Worm (Caenorhabditis elegans) whole organism, L2 larva: Measurements from ENCODE around the gene F54F11.1.
A peak's percentile ranks its signal among the peaks of the same experiment; 100 is the strongest.

Source experiments
- R02D3.7 ChIP-seq: fragments of 150-350 bp; optimal IDR thresholded peaks from 2 replicates; lab custom pipeline; 2014; ENCODE audit warnings: missing biosample characterization, missing genetic modification characterization
- aly-2 ChIP-seq: fragments of 150-350 bp; optimal IDR thresholded peaks from 2 replicates; lab custom pipeline; 2014; ENCODE audit warnings: missing biosample characterization, missing genetic modification characterization
- ceh-16 ChIP-seq: fragments of 150-350 bp; optimal IDR thresholded peaks from 2 replicates; lab custom pipeline; 2014; ENCODE audit warnings: missing biosample characterization, missing genetic modification characterization
- egl-27 ChIP-seq: sonication (generic microtip); optimal IDR thresholded peaks from 3 replicates; lab custom pipeline; 2017; ENCODE audit warnings: missing biosample characterization, missing genetic modification reagents, missing genetic modification characterization
- elt-1 ChIP-seq: fragments of 150-350 bp; optimal IDR thresholded peaks from 2 replicates; lab custom pipeline; 2014; ENCODE audit warnings: missing biosample characterization, missing genetic modification characterization
- gmeb-1 ChIP-seq: fragments of 150-350 bp; optimal IDR thresholded peaks from 2 replicates; lab custom pipeline; 2014; ENCODE audit warnings: missing biosample characterization, missing genetic modification characterization
- lin-39 ChIP-seq: fragments of 150-350 bp; optimal IDR thresholded peaks from 2 replicates; lab custom pipeline; 2014; ENCODE audit warnings: missing biosample characterization, missing genetic modification reagents, missing genetic modification characterization
- mdl-1 ChIP-seq, 2 experiments: fragments of 150-350 bp in 1 of 2; sonication (generic microtip) in 1 of 2; optimal IDR thresholded peaks; 2 replicates each; lab custom pipeline; 2017; ENCODE audit warnings: missing biosample characterization in 2 of 2, missing genetic modification characterization in 2 of 2
- nhr-23 ChIP-seq: fragments of 150-350 bp; optimal IDR thresholded peaks from 2 replicates; lab custom pipeline; 2014; ENCODE audit warnings: missing biosample characterization, missing genetic modification reagents, missing genetic modification characterization
- nhr-237 ChIP-seq: fragments of 150-350 bp; optimal IDR thresholded peaks from 2 replicates; lab custom pipeline; 2014; ENCODE audit warnings: missing biosample characterization, missing genetic modification characterization
- sma-3 ChIP-seq: sonication (generic microtip); optimal IDR thresholded peaks from 2 replicates; lab custom pipeline; 2016; ENCODE audit warnings: missing genetic modification reagents, missing genetic modification characterization, missing compliant biosample characterization
- unc-39 ChIP-seq: fragments of 150-350 bp; optimal IDR thresholded peaks from 2 replicates; lab custom pipeline; 2014; ENCODE audit warnings: missing biosample characterization, missing genetic modification characterization
- unc-62 ChIP-seq: fragments of 150-350 bp; optimal IDR thresholded peaks from 2 replicates; lab custom pipeline; 2014; ENCODE audit warnings: missing biosample characterization, missing genetic modification reagents, missing genetic modification characterization

DNA sequence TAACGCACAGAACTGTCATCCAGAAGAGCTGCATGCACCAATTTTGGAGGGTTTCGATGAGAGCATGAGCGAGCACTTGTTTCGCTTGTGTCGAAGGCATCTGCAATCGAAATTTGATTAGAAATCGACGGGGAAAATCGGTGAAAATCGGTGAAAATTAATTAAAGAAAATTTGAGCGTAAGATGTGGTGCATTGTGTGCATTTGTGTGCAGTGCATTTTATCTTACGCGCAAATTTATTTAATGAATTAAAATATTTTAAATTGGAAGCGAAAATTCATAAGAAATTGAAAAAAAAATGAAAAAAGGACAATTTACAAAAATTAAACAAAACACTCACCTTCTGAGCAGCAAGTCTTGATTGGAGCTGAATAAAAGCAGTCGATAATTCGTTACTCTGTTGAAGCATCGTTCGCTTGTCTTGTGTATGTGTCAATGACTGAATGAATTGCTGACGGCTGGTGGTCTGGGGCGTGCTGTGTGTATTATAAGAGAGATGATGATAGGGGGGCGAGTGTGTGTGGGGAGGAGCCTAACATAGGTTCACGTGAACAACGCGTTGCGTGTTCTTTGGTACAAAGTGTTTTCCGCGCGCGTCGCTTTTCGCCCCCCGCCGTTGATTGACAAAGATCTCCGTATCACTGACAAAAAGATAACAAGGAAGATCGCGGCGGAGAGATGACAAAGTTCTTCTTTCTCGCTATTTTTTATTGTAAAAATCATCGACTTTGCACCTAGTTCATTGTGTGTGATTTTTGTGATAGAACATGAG, 42.0 kb upstream of the F54F11.1 start:
- peak; percentile 62 for TF ChIP-seq gmeb-1 (tag; lab: Kevin White, UChicago)
- TF ChIP-seq sma-3 (GFP tag; lab: Kevin White, UChicago), result peak; percentile 85
- TF ChIP-seq unc-62 (GFP tag; lab: Kevin White, UChicago), result no peak
- TF ChIP-seq nhr-237 (tag; lab: Kevin White, UChicago), result no peak
- peak; percentile 9 to 40 for TF ChIP-seq mdl-1 (tag; optimal IDR thresholded peaks at IDR 0.05; lab: Kevin White, UChicago)
- TF ChIP-seq unc-39 (tag; lab: Kevin White, UChicago), result no peak
- TF ChIP-seq lin-39 (tag; lab: Kevin White, UChicago), result no peak
- no peak for TF ChIP-seq nhr-23 (tag; lab: Kevin White, UChicago)
- no peak for TF ChIP-seq elt-1 (tag; lab: Kevin White, UChicago)
- no peak for TF ChIP-seq R02D3.7 (tag; lab: Kevin White, UChicago)
- no peak for TF ChIP-seq aly-2 (tag; lab: Kevin White, UChicago)
- TF ChIP-seq egl-27 (tag; lab: Kevin White, UChicago), result peak; percentile 87
- TF ChIP-seq ceh-16 (tag; lab: Kevin White, UChicago), result no peak
